Worm (Caenorhabditis elegans): Measurements from ENCODE around the gene T08G3.11.

- TF ChIP-seq cog-1 (tag; optimal IDR thresholded peaks at IDR 0.05) (no peak), flt-1 (GFP tag; IDR thresholded peaks at IDR 0.05) (no peak), med-1 (GFP tag; optimal IDR thresholded peaks at IDR 0.05; ENCODE audit: insufficient read depth) (no peak), klf-2 (GFP tag; conservative IDR thresholded peaks at IDR 0.05) (no peak)
Observed at ce11 chrV:16433471-16433870, 45.7 kb downstream of the T08G3.11 start, which contains the start of gene clec-234.

Data from whole organism, midembryonic.